Fruit fly (Drosophila melanogaster) whole organism, adult: ENCODE data around the gene CG18744.

Experiments
- CG11617 ChIP-seq: fragments of 200-800 bp; sonication (Bioruptor generic); optimal IDR thresholded peaks from 2 replicates; lab custom pipeline; 2017; ENCODE audit warnings: mild to moderate bottlenecking, missing biosample characterization, missing genetic modification reagents, missing genetic modification characterization
- CG12768 ChIP-seq: fragments of 200-800 bp; sonication (Bioruptor generic); optimal IDR thresholded peaks from 2 replicates; lab custom pipeline; 2017; ENCODE audit warnings: missing biosample characterization, missing genetic modification characterization, mild to moderate bottlenecking, moderate library complexity, missing genetic modification reagents
- CG14711 ChIP-seq: fragments of 200-800 bp; sonication (Bioruptor generic); optimal IDR thresholded peaks from 2 replicates; lab custom pipeline; 2018; ENCODE audit warnings: missing biosample characterization, mild to moderate bottlenecking, missing genetic modification characterization, moderate library complexity
- CG1620 ChIP-seq: fragments of 200-800 bp; sonication (Bioruptor generic); optimal IDR thresholded peaks from 2 replicates; lab custom pipeline; 2016; ENCODE audit warnings: missing biosample characterization, missing genetic modification characterization
- CG33017 ChIP-seq: fragments of 200-800 bp; sonication (Bioruptor generic); optimal IDR thresholded peaks from 2 replicates; lab custom pipeline; 2018; ENCODE audit warnings: missing biosample characterization, mild to moderate bottlenecking, missing genetic modification characterization, moderate library complexity
- CG5204 ChIP-seq: fragments of 200-800 bp; sonication (Bioruptor generic); optimal IDR thresholded peaks from 2 replicates; lab custom pipeline; 2016; ENCODE audit warnings: missing biosample characterization, missing genetic modification characterization
- CG7045 ChIP-seq: fragments of 200-800 bp; sonication (Bioruptor generic); optimal IDR thresholded peaks from 2 replicates; lab custom pipeline; 2017; ENCODE audit warnings: missing biosample characterization, mild to moderate bottlenecking, missing genetic modification characterization
- CG7101 ChIP-seq: fragments of 200-800 bp; sonication (Bioruptor generic); optimal IDR thresholded peaks from 2 replicates; lab custom pipeline; 2018; ENCODE audit warnings: missing biosample characterization, mild to moderate bottlenecking, missing genetic modification characterization, moderate library complexity
- Clk ChIP-seq: fragments of 200-800 bp; sonication (Bioruptor generic); optimal IDR thresholded peaks from 2 replicates; lab custom pipeline; 2017; ENCODE audit warnings: missing biosample characterization, missing genetic modification characterization
- Crg-1 ChIP-seq: fragments of 200-800 bp; sonication (Bioruptor generic); optimal IDR thresholded peaks from 2 replicates; lab custom pipeline; 2016; ENCODE audit warnings: missing biosample characterization, missing genetic modification characterization
- Hr96 ChIP-seq: fragments of 200-800 bp; sonication (Bioruptor generic); optimal IDR thresholded peaks from 2 replicates; lab custom pipeline; 2016; ENCODE audit warnings: missing biosample characterization, missing genetic modification characterization
- Mnt ChIP-seq: fragments of 200-800 bp; sonication (Bioruptor generic); optimal IDR thresholded peaks from 2 replicates; lab custom pipeline; 2016; ENCODE audit warnings: missing biosample characterization, mild to moderate bottlenecking, missing genetic modification characterization
- bab1 ChIP-seq: fragments of 200-800 bp; sonication (Bioruptor generic); optimal IDR thresholded peaks from 3 replicates; lab custom pipeline; 2019; ENCODE audit warnings: missing biosample characterization, mild to moderate bottlenecking, missing genetic modification characterization, moderate library complexity
- cic ChIP-seq: fragments of 200-800 bp; sonication (Bioruptor generic); optimal IDR thresholded peaks from 2 replicates; lab custom pipeline; 2017; ENCODE audit warnings: missing biosample characterization, mild to moderate bottlenecking, missing genetic modification characterization, moderate library complexity
- cnc ChIP-seq, 2 experiments: fragments of >200 bp; optimal IDR thresholded peaks; 2 replicates each; lab custom pipeline; 2017
- kay ChIP-seq: fragments of 200-800 bp; sonication (Bioruptor generic); peaks from one replicate; lab custom pipeline; 2016; ENCODE audit warnings: missing biosample characterization, missing genetic modification characterization, borderline replicate concordance
- ovo ChIP-seq: fragments of 200-800 bp; sonication (Bioruptor generic); optimal IDR thresholded peaks from 2 replicates; lab custom pipeline; 2016; ENCODE audit warnings: missing biosample characterization, missing genetic modification characterization
- pad ChIP-seq: fragments of 200-800 bp; sonication (Bioruptor generic); optimal IDR thresholded peaks from 3 replicates; lab custom pipeline; 2017; ENCODE audit warnings: missing biosample characterization, missing genetic modification characterization, mild to moderate bottlenecking, moderate library complexity, missing genetic modification reagents
- tj ChIP-seq: fragments of 200-800 bp; sonication (Bioruptor generic); optimal IDR thresholded peaks from 3 replicates; lab custom pipeline; 2017; ENCODE audit warnings: missing biosample characterization, mild to moderate bottlenecking, missing genetic modification characterization, moderate library complexity
- toe ChIP-seq: fragments of 200-800 bp; sonication (Bioruptor generic); optimal IDR thresholded peaks from 2 replicates; lab custom pipeline; 2016; ENCODE audit warnings: missing biosample characterization, missing genetic modification characterization

Gene CG18744

DNA sequence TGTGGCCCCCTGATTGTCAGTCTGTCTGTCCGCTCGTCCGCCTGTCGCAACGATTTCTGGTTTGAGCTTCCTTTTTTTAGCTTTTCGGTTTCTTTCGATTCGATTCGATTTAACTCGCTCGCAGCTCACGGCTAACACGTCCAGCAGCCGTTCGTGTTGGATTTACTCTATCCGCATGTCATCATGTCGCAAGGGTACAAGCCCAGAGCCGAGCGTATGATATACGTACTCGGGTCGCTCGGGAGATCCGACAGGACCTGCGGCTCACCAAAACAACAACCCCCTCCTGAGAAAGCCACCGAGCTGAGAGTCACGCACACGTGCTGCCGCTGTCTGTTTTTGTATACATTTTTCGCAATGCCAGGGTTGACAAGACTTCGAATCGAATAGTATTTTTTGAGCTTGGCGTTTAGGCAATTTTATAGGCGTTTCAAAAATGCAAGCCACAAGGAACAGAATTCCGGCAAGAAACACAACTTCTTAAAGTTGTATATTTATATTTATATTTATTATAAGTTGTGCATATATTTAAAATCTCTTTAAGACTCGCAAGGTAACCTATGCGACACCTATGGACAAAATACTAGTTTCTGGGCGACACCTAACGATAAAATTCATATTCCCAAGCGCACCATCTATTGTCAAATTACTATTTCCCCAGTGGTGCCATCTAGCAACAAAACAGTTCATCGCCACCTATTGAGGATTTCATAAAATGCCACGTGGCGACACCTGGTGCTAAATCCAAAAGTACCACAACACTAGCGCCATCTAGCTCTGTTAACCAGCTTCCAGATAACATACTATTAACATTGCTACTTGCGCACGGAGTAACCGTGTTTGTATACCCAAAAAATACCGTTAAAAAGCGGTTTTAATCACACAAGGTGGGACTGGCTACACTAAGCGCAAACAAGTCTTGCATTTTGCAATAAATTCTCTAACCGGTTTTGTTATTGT lies 11.4 kb upstream of the CG18744 start, which contains the start of the genes CG2993 and sgll:
Gene CG2993, minus strand, starts transcription at position 353 of the 960 bp plus-strand sequence.
Gene sgll, plus strand, starts transcription at position 871 of the 960 bp plus-strand sequence.
- TF ChIP-seq Hr96 (GFP tag; lab: Kevin White, UChicago) (peak; percentile 92), CG11617 (GFP tag; lab: Kevin White, UChicago) (peak; percentile 12), CG12768 (GFP tag; lab: Kevin White, UChicago) (peak; percentile 55), Crg-1 (peak; percentile 88), CG33017 (tag; lab: Kevin White, UChicago) (peak; percentile 39), toe (GFP tag; lab: Kevin White, UChicago) (peak; percentile 85), CG7101 (tag; lab: Kevin White, UChicago) (peak; percentile 78), CG1620 (peak; percentile 96), CG14711 (tag; lab: Kevin White, UChicago) (peak; percentile 54), cnc (optimal IDR thresholded peaks at IDR 0.05; lab: Kevin White, UChicago) (no peak), pad (GFP tag; lab: Kevin White, UChicago) (peak; percentile 77), ovo (peak; percentile 97), Mnt (GFP tag; lab: Kevin White, UChicago) (peak; percentile 86), tj (GFP tag; lab: Kevin White, UChicago) (no peak), kay (no peak), Clk (GFP tag; lab: Kevin White, UChicago) (peak; percentile 20), cic (peak; percentile 27), CG7045 (GFP tag; lab: Kevin White, UChicago) (peak; percentile 61), CG5204 (GFP tag; lab: Kevin White, UChicago) (peak; percentile 59), bab1 (GFP tag; lab: Kevin White, UChicago) (peak; percentile 65)

DNA sequence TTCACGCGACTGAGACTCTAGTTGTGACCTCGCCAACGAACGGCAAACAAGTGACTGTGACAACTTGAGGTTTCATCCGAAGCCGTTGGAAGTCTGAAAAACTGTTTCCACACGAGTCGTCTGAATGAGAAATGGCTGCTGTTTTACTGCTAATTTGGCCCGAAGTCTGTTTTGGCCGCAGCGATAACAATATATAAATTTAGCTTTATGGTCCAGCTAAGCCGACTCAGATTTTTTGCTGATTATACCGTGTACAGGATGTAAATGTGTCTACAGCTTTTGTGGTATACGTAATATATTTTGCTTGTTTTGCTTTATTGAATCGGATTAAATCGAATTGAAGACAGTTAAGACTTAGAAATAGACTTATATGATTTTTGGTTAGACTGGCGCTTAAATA lies 5.8 kb upstream of the CG18744 start, which contains the start of gene CG18268:
Gene CG18268, minus strand, starts transcription at position 101 of the 400 bp plus-strand sequence.
- TF ChIP-seq tj (GFP tag; lab: Kevin White, UChicago) (no peak), pad (GFP tag; lab: Kevin White, UChicago) (no peak), CG14711 (tag; lab: Kevin White, UChicago) (no peak), CG12768 (GFP tag; lab: Kevin White, UChicago) (no peak), CG5204 (GFP tag; lab: Kevin White, UChicago) (peak; percentile 22), kay (peak; percentile 44), Crg-1 (no peak), CG33017 (tag; lab: Kevin White, UChicago) (no peak), Hr96 (GFP tag; lab: Kevin White, UChicago) (no peak), CG7045 (GFP tag; lab: Kevin White, UChicago) (peak; percentile 34)

DNA sequence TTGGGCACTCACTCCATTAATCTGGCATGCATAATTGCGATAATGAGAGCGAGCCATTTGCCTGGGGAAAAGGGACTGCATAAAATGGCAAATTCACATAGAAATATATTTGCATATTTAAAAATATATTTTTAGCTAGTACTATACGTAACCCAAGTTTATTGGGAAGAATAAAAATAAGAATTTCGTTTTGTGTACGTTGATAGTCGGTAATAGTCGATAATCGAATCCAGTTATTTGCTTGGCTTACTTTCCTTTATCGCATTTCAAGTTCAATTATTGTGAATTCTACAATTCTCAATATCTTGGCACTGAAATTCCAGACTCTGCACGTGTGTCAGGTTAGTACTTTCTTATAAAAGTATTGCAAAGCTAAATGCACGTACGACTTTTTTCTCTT lies 4.1 kb upstream of the CG18744 start, which contains the start of gene CG3014:
Gene CG3014, minus strand, starts transcription at position 101 of the 400 bp plus-strand sequence.
- TF ChIP-seq cic = no peak
- TF ChIP-seq CG7101 (tag; lab: Kevin White, UChicago) = no peak
- TF ChIP-seq CG1620 = no peak
- TF ChIP-seq Crg-1 = no peak
- no peak for TF ChIP-seq Clk (GFP tag; lab: Kevin White, UChicago)
- TF ChIP-seq CG5204 (GFP tag; lab: Kevin White, UChicago) = no peak
- TF ChIP-seq cnc (optimal IDR thresholded peaks at IDR 0.05; lab: Kevin White, UChicago) = no peak
- TF ChIP-seq ovo = no peak
- no peak for TF ChIP-seq CG11617 (GFP tag; lab: Kevin White, UChicago)
- TF ChIP-seq pad (GFP tag; lab: Kevin White, UChicago) = no peak
- TF ChIP-seq toe (GFP tag; lab: Kevin White, UChicago) = no peak
- TF ChIP-seq bab1 (GFP tag; lab: Kevin White, UChicago) = no peak

DNA sequence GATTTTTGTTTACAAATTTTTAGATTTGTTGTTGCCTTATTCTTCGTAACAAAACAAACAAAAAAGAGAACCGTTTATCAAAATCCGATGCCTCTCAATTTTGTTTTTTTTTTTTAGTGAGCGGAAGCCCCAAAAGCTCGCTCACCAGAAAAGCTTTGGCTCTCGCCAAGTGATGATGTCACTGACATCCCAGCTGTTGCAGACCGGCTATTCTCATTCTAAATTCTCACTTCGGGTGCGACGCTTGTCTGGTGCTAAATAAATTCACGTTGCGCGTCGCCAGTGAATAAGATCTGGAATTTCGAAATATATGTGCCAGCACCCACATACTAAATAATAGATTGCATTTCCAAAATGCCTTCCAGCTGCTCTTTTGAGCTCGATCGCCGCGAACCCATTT lies 4.7 kb downstream of the CG18744 start, which contains the start of gene CG2641:
Gene CG2641, plus strand, starts transcription at position 215 of the 400 bp plus-strand sequence.
- TF ChIP-seq CG7101 (tag; lab: Kevin White, UChicago) (peak; percentile 48), CG11617 (GFP tag; lab: Kevin White, UChicago) (peak; percentile 73), Crg-1 (no peak), kay (peak; percentile 98), CG5204 (GFP tag; lab: Kevin White, UChicago) (peak; percentile 19), CG1620 (no peak), Hr96 (GFP tag; lab: Kevin White, UChicago) (peak; percentile 31), bab1 (GFP tag; lab: Kevin White, UChicago) (peak; percentile 21), CG33017 (tag; lab: Kevin White, UChicago) (peak; percentile 85), CG12768 (GFP tag; lab: Kevin White, UChicago) (peak; percentile 78), cic (peak; percentile 81), Clk (GFP tag; lab: Kevin White, UChicago) (no peak), CG7045 (GFP tag; lab: Kevin White, UChicago) (peak; percentile 73), ovo (peak; percentile 36), Mnt (GFP tag; lab: Kevin White, UChicago) (peak; percentile 26), CG14711 (tag; lab: Kevin White, UChicago) (no peak), pad (GFP tag; lab: Kevin White, UChicago) (no peak), cnc (optimal IDR thresholded peaks at IDR 0.05; lab: Kevin White, UChicago) (no peak), tj (GFP tag; lab: Kevin White, UChicago) (peak; percentile 62), toe (GFP tag; lab: Kevin White, UChicago) (peak; percentile 45)

DNA sequence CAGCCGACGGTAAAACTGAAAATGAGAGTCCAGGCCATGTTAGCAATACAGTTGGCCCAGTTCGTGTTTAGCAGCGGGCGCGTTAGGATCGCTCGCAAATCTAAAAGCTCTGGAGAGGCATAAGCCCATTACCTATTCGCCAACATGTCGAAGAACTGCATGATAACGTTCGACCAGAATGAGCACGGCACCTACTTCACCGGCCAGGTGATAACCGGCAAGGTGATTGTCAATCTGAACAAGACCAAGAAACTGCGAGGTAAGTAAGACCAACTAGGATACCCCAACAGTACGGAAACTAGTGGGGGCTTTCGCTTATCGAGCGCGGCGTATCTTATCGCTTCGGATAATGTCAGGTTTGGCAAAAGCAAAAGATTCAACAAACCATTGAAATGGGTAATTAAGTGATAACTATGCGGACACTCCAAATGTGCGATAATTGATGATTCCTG lies 8.0 kb downstream of the CG18744 start, which contains the start of gene CG10086:
Gene CG10086, plus strand, starts transcription at position 51 of the 452 bp plus-strand sequence.
- TF ChIP-seq Mnt (GFP tag; lab: Kevin White, UChicago) (peak; percentile 68), cic (peak; percentile 48), CG5204 (GFP tag; lab: Kevin White, UChicago) (peak; percentile 13), pad (GFP tag; lab: Kevin White, UChicago) (peak; percentile 17), Clk (GFP tag; lab: Kevin White, UChicago) (no peak), bab1 (GFP tag; lab: Kevin White, UChicago) (no peak), Hr96 (GFP tag; lab: Kevin White, UChicago) (peak; percentile 21), CG33017 (tag; lab: Kevin White, UChicago) (peak; percentile 16)
